Fruit fly (Drosophila melanogaster) whole organism, embryonic: ENCODE data around the gene Kr-h1.
A peak's percentile ranks its signal among the peaks of the same experiment; 100 is the strongest.

Source experiments
- CG1024 ChIP-seq: fragments of 200-800 bp; sonication (Bioruptor generic); IDR thresholded peaks from 2 replicates; pipeline ENCODE4 v1.3.6; 2022; ENCODE audit warnings: missing biosample characterization, missing genetic modification characterization
- CG10274 ChIP-seq: fragments of 200-800 bp; sonication (Bioruptor generic); optimal IDR thresholded peaks from 3 replicates; lab custom pipeline; 2017; ENCODE audit warnings: missing biosample characterization, mild to moderate bottlenecking, missing genetic modification characterization
- CG10321 ChIP-seq: fragments of 200-800 bp; sonication (Bioruptor generic); IDR thresholded peaks from 2 replicates; pipeline ENCODE4 v1.3.6; 2022; ENCODE audit warnings: missing biosample characterization, missing genetic modification characterization
- CG10462 ChIP-seq: fragments of 200-800 bp; sonication (Bioruptor generic); optimal IDR thresholded peaks from 2 replicates; lab custom pipeline; 2016; ENCODE audit warnings: missing biosample characterization, missing genetic modification characterization
- CG14050 ChIP-seq: fragments of 200-800 bp; sonication (Bioruptor generic); IDR thresholded peaks from 3 replicates; pipeline ENCODE4 v1.3.6; 2022; ENCODE audit warnings: missing biosample characterization, missing genetic modification characterization
- CG15073 ChIP-seq: fragments of 200-800 bp; sonication (Bioruptor generic); optimal IDR thresholded peaks from 2 replicates; lab custom pipeline; 2016; ENCODE audit warnings: missing biosample characterization, missing genetic modification characterization
- CG17359 ChIP-seq: fragments of 200-800 bp; sonication (Bioruptor generic); optimal IDR thresholded peaks from 3 replicates; lab custom pipeline; 2018; ENCODE audit warnings: missing biosample characterization, mild to moderate bottlenecking, missing genetic modification characterization, moderate library complexity
- CG17829 ChIP-seq: fragments of 200-800 bp; optimal IDR thresholded peaks from 2 replicates; lab custom pipeline; 2019; ENCODE audit warnings: missing biosample characterization, mild to moderate bottlenecking, missing genetic modification characterization, moderate library complexity
- CG18764 ChIP-seq: fragments of 200-800 bp; sonication (Bioruptor generic); optimal IDR thresholded peaks from 3 replicates; lab custom pipeline; 2016; ENCODE audit warnings: missing biosample characterization, missing genetic modification characterization
- CG3407 ChIP-seq: fragments of 200-800 bp; sonication (Bioruptor generic); optimal IDR thresholded peaks from 2 replicates; lab custom pipeline; 2018; ENCODE audit warnings: missing biosample characterization, mild to moderate bottlenecking, missing genetic modification characterization
- CG4854 ChIP-seq: fragments of 200-800 bp; sonication (Bioruptor generic); optimal IDR thresholded peaks from 2 replicates; lab custom pipeline; 2016; ENCODE audit warnings: missing biosample characterization, missing genetic modification characterization, inconsistent platforms
- CG6654 ChIP-seq: fragments of 200-800 bp; sonication (Bioruptor generic); optimal IDR thresholded peaks from 2 replicates; lab custom pipeline; 2017; ENCODE audit warnings: missing biosample characterization, mild to moderate bottlenecking, missing genetic modification characterization
- CG6791 ChIP-seq: fragments of 200-800 bp; sonication (Bioruptor generic); IDR thresholded peaks from 3 replicates; pipeline ENCODE4 v1.3.6; 2022; ENCODE audit warnings: missing biosample characterization, missing genetic modification characterization; ENCODE audit not compliant: partially characterized antibody
- CG7745 ChIP-seq: fragments of 200-800 bp; sonication (Bioruptor generic); optimal IDR thresholded peaks from 2 replicates; lab custom pipeline; 2018; ENCODE audit warnings: missing biosample characterization, mild to moderate bottlenecking, missing genetic modification characterization, moderate library complexity
- CG8765 ChIP-seq: fragments of 200-800 bp; sonication (Bioruptor generic); IDR thresholded peaks from 2 replicates; pipeline ENCODE4 v1.3.6; 2022; ENCODE audit warnings: missing biosample characterization, missing genetic modification characterization
- CG9215 ChIP-seq: fragments of 200-800 bp; sonication (Bioruptor generic); IDR thresholded peaks from 2 replicates; pipeline ENCODE4 v1.3.6; 2022; ENCODE audit warnings: missing biosample characterization, missing genetic modification characterization
- CG9609 ChIP-seq: fragments of 200-800 bp; sonication (Bioruptor generic); optimal IDR thresholded peaks from 3 replicates; lab custom pipeline; 2016; ENCODE audit warnings: missing biosample characterization, missing genetic modification characterization
- CG9876 ChIP-seq: fragments of 200-800 bp; sonication (Bioruptor generic); optimal IDR thresholded peaks from 2 replicates; lab custom pipeline; 2016; ENCODE audit warnings: missing biosample characterization, missing genetic modification characterization
- Deaf1 ChIP-seq: fragments of 200-800 bp; optimal IDR thresholded peaks from 3 replicates; lab custom pipeline; 2019; ENCODE audit warnings: missing biosample characterization, mild to moderate bottlenecking, missing genetic modification characterization, moderate library complexity
- Dip2 ChIP-seq: fragments of 200-800 bp; sonication (Bioruptor generic); IDR thresholded peaks from 2 replicates; pipeline ENCODE4 v1.3.6; 2022; ENCODE audit warnings: missing biosample characterization, missing genetic modification characterization
- GATAe ChIP-seq: fragments of 200-800 bp; sonication (Bioruptor generic); conservative IDR thresholded peaks from 2 replicates; pipeline ENCODE4 v1.3.6; 2022; ENCODE audit warnings: missing biosample characterization, missing genetic modification characterization
- Gsc ChIP-seq: fragments of 200-800 bp; sonication (Bioruptor generic); IDR thresholded peaks from 2 replicates; pipeline ENCODE4 v1.3.6; 2022; ENCODE audit warnings: missing biosample characterization, missing genetic modification characterization
- H15 ChIP-seq: fragments of 200-800 bp; sonication (Bioruptor generic); IDR thresholded peaks from 3 replicates; pipeline ENCODE4 v1.3.6; 2022; ENCODE audit warnings: missing biosample characterization, missing genetic modification characterization
- Hsf ChIP-seq: fragments of 200-800 bp; sonication (Bioruptor generic); optimal IDR thresholded peaks from 3 replicates; lab custom pipeline; 2016; ENCODE audit warnings: missing biosample characterization, missing genetic modification characterization
- Kr ChIP-seq: fragments of 200-800 bp; sonication (Bioruptor generic); optimal IDR thresholded peaks from 2 replicates; lab custom pipeline; 2017; ENCODE audit warnings: missing biosample characterization, mild to moderate bottlenecking, missing genetic modification characterization
- Meics ChIP-seq: fragments of 200-800 bp; sonication (Bioruptor generic); optimal IDR thresholded peaks from 2 replicates; lab custom pipeline; 2017; ENCODE audit warnings: missing biosample characterization, mild to moderate bottlenecking, missing genetic modification characterization
- Sry-δ ChIP-seq: fragments of 200-800 bp; sonication (Bioruptor generic); optimal IDR thresholded peaks from 2 replicates; lab custom pipeline; 2016; ENCODE audit warnings: missing biosample characterization, missing genetic modification characterization
- Trl ChIP-seq, 3 experiments: fragments of >200 bp in 2 of 3; fragments of 200-800 bp in 1 of 3; sonication (Bioruptor generic) in 1 of 3; optimal IDR thresholded peaks; 2 replicates in 1 of 3; 3 replicates in 2 of 3; lab custom pipeline; 2016 to 2017; ENCODE audit warnings: missing biosample characterization in 1 of 3, missing genetic modification characterization in 1 of 3
- bab2 ChIP-seq: fragments of 200-800 bp; sonication (Bioruptor generic); optimal IDR thresholded peaks from 2 replicates; lab custom pipeline; 2016; ENCODE audit warnings: missing biosample characterization, missing genetic modification characterization
- esg ChIP-seq: fragments of 200-800 bp; sonication (Bioruptor generic); conservative IDR thresholded peaks from 2 replicates; pipeline ENCODE4 v1.3.6; 2022; ENCODE audit warnings: missing biosample characterization, missing genetic modification characterization
- grau ChIP-seq: fragments of 200-800 bp; optimal IDR thresholded peaks from 3 replicates; lab custom pipeline; 2019; ENCODE audit warnings: missing biosample characterization, mild to moderate bottlenecking, missing genetic modification characterization, moderate library complexity
- gt ChIP-seq: fragments of 200-800 bp; sonication (Bioruptor generic); IDR thresholded peaks from 2 replicates; pipeline ENCODE4 v1.3.6; 2022; ENCODE audit warnings: missing biosample characterization, missing genetic modification characterization
- h ChIP-seq: fragments of >200 bp; optimal IDR thresholded peaks from 2 replicates; lab custom pipeline; 2017
- hb ChIP-seq: fragments of 200-800 bp; sonication (Bioruptor generic); IDR thresholded peaks from 3 replicates; pipeline ENCODE4 v1.3.6; 2022; ENCODE audit warnings: missing biosample characterization, missing genetic modification characterization; ENCODE audit not compliant: partially characterized antibody
- her ChIP-seq: fragments of 200-800 bp; sonication (Bioruptor generic); optimal IDR thresholded peaks from 2 replicates; lab custom pipeline; 2016; ENCODE audit warnings: missing biosample characterization, missing genetic modification characterization
- ind ChIP-seq: fragments of 200-800 bp; sonication (Bioruptor generic); optimal IDR thresholded peaks from 3 replicates; lab custom pipeline; 2016; ENCODE audit warnings: missing biosample characterization, missing genetic modification characterization
- ken ChIP-seq: fragments of 200-800 bp; sonication (Bioruptor generic); IDR thresholded peaks from 3 replicates; pipeline ENCODE4 v1.3.6; 2022; ENCODE audit warnings: missing biosample characterization, missing genetic modification characterization
- klu ChIP-seq: fragments of 200-800 bp; sonication (Bioruptor generic); IDR thresholded peaks from 2 replicates; pipeline ENCODE4 v1.3.6; 2022; ENCODE audit warnings: missing biosample characterization, missing genetic modification characterization
- knrl ChIP-seq: fragments of 200-800 bp; sonication (Bioruptor generic); IDR thresholded peaks from 3 replicates; pipeline ENCODE4 v1.3.6; 2022; ENCODE audit warnings: missing biosample characterization, missing genetic modification characterization; ENCODE audit not compliant: partially characterized antibody
- lmd ChIP-seq: fragments of 200-800 bp; sonication (Bioruptor generic); IDR thresholded peaks from 2 replicates; pipeline ENCODE4 v1.3.6; 2022; ENCODE audit warnings: missing biosample characterization, missing genetic modification characterization
- pfk ChIP-seq: fragments of 200-800 bp; sonication (Bioruptor generic); optimal IDR thresholded peaks from 2 replicates; lab custom pipeline; 2018; ENCODE audit warnings: missing biosample characterization, mild to moderate bottlenecking, missing genetic modification characterization, moderate library complexity
- pzg ChIP-seq: fragments of 200-800 bp; sonication (Bioruptor generic); optimal IDR thresholded peaks from 3 replicates; lab custom pipeline; 2018; ENCODE audit warnings: missing biosample characterization, mild to moderate bottlenecking, missing genetic modification characterization, moderate library complexity
- ro ChIP-seq: fragments of 200-800 bp; sonication (Bioruptor generic); IDR thresholded peaks from 2 replicates; pipeline ENCODE4 v1.3.6; 2022; ENCODE audit warnings: missing biosample characterization, missing genetic modification characterization
- run ChIP-seq: fragments of 200-800 bp; sonication (Bioruptor generic); optimal IDR thresholded peaks from 3 replicates; lab custom pipeline; 2018; ENCODE audit warnings: missing biosample characterization, mild to moderate bottlenecking, missing genetic modification characterization
- sens-2 ChIP-seq: fragments of 200-800 bp; sonication (Bioruptor generic); IDR thresholded peaks from 2 replicates; pipeline ENCODE4 v1.3.6; 2022; ENCODE audit warnings: missing biosample characterization, missing genetic modification characterization
- slbo ChIP-seq: fragments of 200-800 bp; sonication (Bioruptor generic); IDR thresholded peaks from 2 replicates; pipeline ENCODE4 v1.3.6; 2022; ENCODE audit warnings: missing biosample characterization, missing genetic modification characterization
- sug ChIP-seq: fragments of 200-800 bp; optimal IDR thresholded peaks from 2 replicates; lab custom pipeline; 2019; ENCODE audit warnings: missing biosample characterization, mild to moderate bottlenecking, missing genetic modification characterization, moderate library complexity
- tap ChIP-seq: fragments of 200-800 bp; optimal IDR thresholded peaks from 3 replicates; lab custom pipeline; 2019; ENCODE audit warnings: missing biosample characterization, mild to moderate bottlenecking, missing genetic modification characterization, moderate library complexity
- vnd ChIP-seq: fragments of 200-800 bp; sonication (Bioruptor generic); IDR thresholded peaks from 3 replicates; pipeline ENCODE4 v1.3.6; 2022; ENCODE audit warnings: missing biosample characterization, missing genetic modification characterization; ENCODE audit not compliant: partially characterized antibody
- vvl ChIP-seq: fragments of 200-800 bp; sonication (Bioruptor generic); IDR thresholded peaks from 2 replicates; pipeline ENCODE4 v1.3.6; 2022; ENCODE audit warnings: missing biosample characterization, missing genetic modification characterization
- wek ChIP-seq: fragments of 200-800 bp; sonication (Bioruptor generic); optimal IDR thresholded peaks from 3 replicates; lab custom pipeline; 2018; ENCODE audit warnings: missing biosample characterization, mild to moderate bottlenecking, missing genetic modification characterization, moderate library complexity

The Kr-h1 gene

DNA sequence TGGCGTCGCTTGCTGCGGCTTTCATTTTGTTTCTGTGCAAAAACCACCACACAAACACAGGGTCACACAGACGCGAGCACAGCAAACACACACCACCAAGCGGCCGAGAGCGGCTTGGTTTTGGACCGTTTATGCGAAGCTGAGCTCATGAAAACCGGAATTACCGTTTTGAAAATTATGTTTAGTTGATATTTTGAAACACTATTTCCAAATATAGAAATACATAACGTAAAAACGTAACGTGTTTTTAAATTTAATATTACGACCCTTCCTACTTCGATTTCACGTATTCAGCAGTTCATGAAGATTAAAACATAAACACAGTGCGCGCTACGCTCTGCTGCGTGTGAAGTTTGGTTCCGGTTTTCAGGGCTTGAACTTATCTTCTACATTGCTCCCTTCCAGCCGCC, 31.2 kb upstream of the Kr-h1 start (continued):
- TF ChIP-seq her (GFP tag; lab: Kevin White, UChicago) = peak; percentile 95
- peak; percentile 81 for TF ChIP-seq CG10321
- 0 out of 3 replicates have a peak, but pooled peaks have one; percentile 12 for TF ChIP-seq CG6791
- peak; percentile 10 for TF ChIP-seq pzg (GFP tag; lab: Kevin White, UChicago)
- TF ChIP-seq CG17359 (tag; lab: Kevin White, UChicago) = peak; percentile 97
- TF ChIP-seq CG4854 = peak; percentile 95
- TF ChIP-seq sug (tag; lab: Kevin White, UChicago) = peak; percentile 96
- TF ChIP-seq Gsc (GFP tag; lab: Robert Waterston, UW) = no peak; the same call in 1 of the 2 replicates
- peak; percentile 83 for TF ChIP-seq klu (GFP tag; lab: Robert Waterston, UW)
- peak; percentile 86 for TF ChIP-seq CG1024 (GFP tag; lab: Robert Waterston, UW)
- peak; percentile 99 for TF ChIP-seq vvl (GFP tag; lab: Robert Waterston, UW)
- peak in 1 of 2 experiments; percentile 6 for TF ChIP-seq Trl (optimal IDR thresholded peaks at IDR 0.05; lab: Kevin White, UChicago)
- peak; percentile 97 for TF ChIP-seq Trl (GFP tag; optimal IDR thresholded peaks at IDR 0.05; lab: Kevin White, UChicago)
- peak; percentile 96 for TF ChIP-seq CG14050 (GFP tag; lab: Robert Waterston, UW)
- peak; percentile 27 for TF ChIP-seq Kr (GFP tag; lab: Kevin White, UChicago)
- peak; percentile 94 for TF ChIP-seq run (tag; lab: Kevin White, UChicago)
- TF ChIP-seq pfk (GFP tag; lab: Kevin White, UChicago) = peak; percentile 57
- peak; percentile 80 for TF ChIP-seq CG10462 (GFP tag; lab: Kevin White, UChicago)
- peak; percentile 50 for TF ChIP-seq CG9215 (GFP tag; lab: Robert Waterston, UW)
- TF ChIP-seq wek (GFP tag; lab: Kevin White, UChicago) = peak; percentile 91
- peak; percentile 33; the same call in 1 of the 2 replicates for TF ChIP-seq GATAe (GFP tag; lab: Robert Waterston, UW)
- TF ChIP-seq CG10274 (GFP tag; lab: Kevin White, UChicago) = peak; percentile 84
- peak; percentile 94 for TF ChIP-seq bab2 (GFP tag; lab: Kevin White, UChicago)
- TF ChIP-seq CG17829 (tag; lab: Kevin White, UChicago) = peak; percentile 97
- peak; percentile 88 for TF ChIP-seq CG9609
- peak; percentile 48 for TF ChIP-seq Sry-δ (GFP tag; lab: Kevin White, UChicago)
- peak; percentile 85 for TF ChIP-seq CG18764 (GFP tag; lab: Kevin White, UChicago)
- no peak for TF ChIP-seq knrl (GFP tag; lab: Robert Waterston, UW)
- TF ChIP-seq grau (tag; lab: Kevin White, UChicago) = peak; percentile 96
- peak; percentile 92 for TF ChIP-seq lmd (GFP tag; lab: Robert Waterston, UW)
- TF ChIP-seq hb (GFP tag; lab: Robert Waterston, UW) = no peak
- TF ChIP-seq vnd = no peak
- peak; percentile 84 for TF ChIP-seq Deaf1 (tag; lab: Kevin White, UChicago)
- TF ChIP-seq esg (GFP tag; lab: Robert Waterston, UW) = peak; percentile 91
- peak; percentile 93 for TF ChIP-seq ken (GFP tag; lab: Robert Waterston, UW)
- no peak for TF ChIP-seq h (lab: Kevin White, UChicago)
- TF ChIP-seq CG3407 (GFP tag; lab: Kevin White, UChicago) = peak; percentile 92
- TF ChIP-seq CG15073 (GFP tag; lab: Kevin White, UChicago) = peak; percentile 47
- peak; percentile 89 for TF ChIP-seq slbo
- TF ChIP-seq Meics = peak; percentile 97
- peak; percentile 82 for TF ChIP-seq CG6654
- peak; percentile 97 for TF ChIP-seq tap (tag; lab: Kevin White, UChicago)
- peak; percentile 94 for TF ChIP-seq Hsf (GFP tag; lab: Kevin White, UChicago)
- TF ChIP-seq CG7745 (tag; lab: Kevin White, UChicago) = peak; percentile 40
- TF ChIP-seq ind = peak; percentile 90
- peak; percentile 73 for TF ChIP-seq CG8765 (GFP tag; lab: Robert Waterston, UW)
- peak; percentile 73 for TF ChIP-seq ro (GFP tag; lab: Robert Waterston, UW)
- TF ChIP-seq CG9876 (GFP tag; lab: Kevin White, UChicago) = peak; percentile 76
- peak; percentile 66; the same call in 1 of the 2 replicates for TF ChIP-seq gt (GFP tag; lab: Robert Waterston, UW)
- peak; percentile 95 for TF ChIP-seq sens-2
- TF ChIP-seq Dip2 (GFP tag; lab: Robert Waterston, UW) = peak; percentile 28; the same call in 1 of the 2 replicates
- peak; percentile 81 for TF ChIP-seq H15 (GFP tag; lab: Robert Waterston, UW)
